Fruit fly (Drosophila melanogaster): ENCODE measurements around the gene CG32713.

CG32713 gene

DNA sequence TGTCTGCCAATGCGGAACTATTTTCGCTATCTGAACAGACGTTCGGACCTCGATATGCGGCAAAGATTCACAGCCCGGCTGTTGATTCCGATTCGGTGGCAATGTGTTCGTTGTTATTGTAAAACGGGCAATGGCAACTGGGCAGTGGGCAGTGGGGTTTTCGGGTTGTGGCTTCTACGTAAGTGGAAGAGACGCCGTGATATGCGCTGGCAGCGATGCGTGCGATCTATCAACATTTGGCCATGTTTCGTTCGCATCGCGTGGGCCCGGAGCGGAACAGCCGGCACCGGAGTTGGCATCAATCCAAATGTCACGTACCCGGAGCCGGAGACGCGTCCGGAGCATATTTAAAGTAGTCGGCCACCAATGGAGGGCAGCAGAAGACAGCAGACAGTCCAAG is 24.0 kb upstream of the CG32713 start, which contains the start of gene Cp38:
TSS of gene Cp38 (plus strand) at position 376 of the 400 bp plus-strand sequence.
- TF ChIP-seq Ets21C (GFP tag; optimal IDR thresholded peaks at IDR 0.05), result no peak
- no peak for TF ChIP-seq CG6854 (GFP tag; optimal IDR thresholded peaks at IDR 0.05)
- no peak for TF ChIP-seq Ets96B (tag; optimal IDR thresholded peaks at IDR 0.05)
- TF ChIP-seq salr (GFP tag; optimal IDR thresholded peaks at IDR 0.05), result no peak
- no peak for TF ChIP-seq Hr38 (GFP tag; optimal IDR thresholded peaks at IDR 0.05)

- TF ChIP-seq CG15336 (GFP tag; IDR thresholded peaks at IDR 0.05) (no peak), Sox15 (GFP tag; optimal IDR thresholded peaks at IDR 0.05) (no peak), CG3919 (GFP tag; optimal IDR thresholded peaks at IDR 0.05) (no peak), Sox102F (GFP tag; optimal IDR thresholded peaks at IDR 0.05) (no peak), CG11902 (GFP tag; optimal IDR thresholded peaks at IDR 0.05) (no peak), topi (GFP tag; optimal IDR thresholded peaks at IDR 0.05) (no peak), Hr4 (GFP tag; optimal IDR thresholded peaks at IDR 0.05) (no peak), Smox (GFP tag; optimal IDR thresholded peaks at IDR 0.05) (no peak), CG16779 (tag; optimal IDR thresholded peaks at IDR 0.05) (no peak), CG6163 (GFP tag; IDR thresholded peaks at IDR 0.05) (no peak)
Measured at dm6 chrX:8479031-8479568, 21.7 kb upstream of the CG32713 start, which contains the start of gene Cp36. Gene Cp36, plus strand, starts transcription at chrX:8479319.

DNA sequence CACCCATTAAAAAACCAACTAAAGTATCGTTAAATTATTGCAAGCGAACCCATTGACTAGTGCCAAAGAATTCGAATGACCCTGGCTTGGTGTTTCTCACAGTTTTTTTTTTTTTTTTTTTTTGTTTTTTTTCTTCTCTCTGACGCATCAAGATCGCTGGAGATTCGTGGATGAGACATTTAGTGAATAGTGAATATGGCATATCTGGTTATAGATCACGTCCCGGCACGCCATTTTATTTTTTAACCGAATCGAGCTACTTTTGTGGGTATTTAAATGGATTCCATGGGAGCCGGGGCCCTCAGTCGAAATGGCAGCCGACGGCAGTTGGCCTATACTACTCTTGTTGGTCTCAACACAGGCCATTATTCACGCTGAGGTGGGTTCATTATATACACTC is 19.4 kb upstream of the CG32713 start, which contains the start of gene Cp7Fc:
TSS of gene Cp7Fc (plus strand) at position 301 of the 400 bp plus-strand sequence.
- TF ChIP-seq cyc (GFP tag; optimal IDR thresholded peaks at IDR 0.05) (no peak), eg (GFP tag; IDR thresholded peaks at IDR 0.05) (no peak), CG11294 (GFP tag; IDR thresholded peaks at IDR 0.05) (no peak), Eip75B (GFP tag; optimal IDR thresholded peaks at IDR 0.05) (no peak), CG7368 (GFP tag; optimal IDR thresholded peaks at IDR 0.05) (no peak), Sox15 (GFP tag; optimal IDR thresholded peaks at IDR 0.05) (no peak), acj6 (GFP tag; optimal IDR thresholded peaks at IDR 0.05) (no peak), Gug (GFP tag; IDR thresholded peaks at IDR 0.05) (no peak), CG10631 (GFP tag; optimal IDR thresholded peaks at IDR 0.05) (no peak), Blimp-1 (GFP tag; optimal IDR thresholded peaks at IDR 0.05) (no peak), CG16779 (tag; optimal IDR thresholded peaks at IDR 0.05) (no peak), CG31627 (GFP tag; optimal IDR thresholded peaks at IDR 0.05) (no peak), dac (GFP tag; optimal IDR thresholded peaks at IDR 0.05) (no peak), CG6163 (GFP tag; IDR thresholded peaks at IDR 0.05) (no peak), CG6792 (GFP tag; optimal IDR thresholded peaks at IDR 0.05) (no peak), Ets96B (tag; optimal IDR thresholded peaks at IDR 0.05) (no peak)

- TF ChIP-seq fkh (GFP tag; optimal IDR thresholded peaks at IDR 0.05), result no peak
- no peak for TF ChIP-seq fd59A (GFP tag; optimal IDR thresholded peaks at IDR 0.05)
- TF ChIP-seq Hr39 (GFP tag; optimal IDR thresholded peaks at IDR 0.05), result no peak
- TF ChIP-seq CG10669 (GFP tag; optimal IDR thresholded peaks at IDR 0.05), result no peak
- no peak for TF ChIP-seq eg (GFP tag; IDR thresholded peaks at IDR 0.05)
- no peak for TF ChIP-seq Lpt (GFP tag; optimal IDR thresholded peaks at IDR 0.05)
- TF ChIP-seq CG7368 (GFP tag; optimal IDR thresholded peaks at IDR 0.05), result no peak
- no peak for TF ChIP-seq CG1621 (tag; optimal IDR thresholded peaks at IDR 0.05)
- no peak for TF ChIP-seq Hr38 (GFP tag; optimal IDR thresholded peaks at IDR 0.05)
- TF ChIP-seq CG34406 (GFP tag; optimal IDR thresholded peaks at IDR 0.05), result no peak
Measured at dm6 chrX:8475657-8476056, 18.2 kb upstream of the CG32713 start.

dm6 chrX:8473339-8473887 is 16.0 kb upstream of the CG32713 start, which contains the start of gene Cp7Fb:
Gene Cp7Fb, plus strand, starts transcription at chrX:8473837.
- TF ChIP-seq topi (GFP tag; optimal IDR thresholded peaks at IDR 0.05) (no peak), CG32006 (GFP tag; optimal IDR thresholded peaks at IDR 0.05) (no peak), CG10669 (GFP tag; optimal IDR thresholded peaks at IDR 0.05) (no peak), OdsH (GFP tag; optimal IDR thresholded peaks at IDR 0.05) (no peak), CG7368 (GFP tag; optimal IDR thresholded peaks at IDR 0.05) (no peak), Sox102F (GFP tag; optimal IDR thresholded peaks at IDR 0.05) (no peak), dsx (GFP tag; optimal IDR thresholded peaks at IDR 0.05; ENCODE audit: poor library complexity, severe bottlenecking) (no peak), eg (GFP tag; IDR thresholded peaks at IDR 0.05) (no peak), fd59A (GFP tag; optimal IDR thresholded peaks at IDR 0.05) (no peak), CG6808 (GFP tag; optimal IDR thresholded peaks at IDR 0.05) (no peak), vri (GFP tag; optimal IDR thresholded peaks at IDR 0.05) (no peak), Sox15 (GFP tag; optimal IDR thresholded peaks at IDR 0.05) (no peak), CG6792 (GFP tag; optimal IDR thresholded peaks at IDR 0.05) (no peak), achi (GFP tag; optimal IDR thresholded peaks at IDR 0.05) (no peak), CG10631 (GFP tag; optimal IDR thresholded peaks at IDR 0.05) (no peak), ss (GFP tag; optimal IDR thresholded peaks at IDR 0.05) (no peak)
